Fruit fly (Drosophila melanogaster) whole organism, pupa: ENCODE results near the gene CG6142.

Experiments
- CG12605 ChIP-seq: fragments of 200-800 bp; sonication (Bioruptor generic); IDR thresholded peaks from 2 replicates; pipeline ENCODE4 v1.3.6; 2022; ENCODE audit warnings: missing biosample characterization, missing genetic modification characterization
- CG13204 ChIP-seq: fragments of 200-800 bp; sonication (Bioruptor generic); optimal IDR thresholded peaks from 2 replicates; lab custom pipeline; 2018; ENCODE audit warnings: missing biosample characterization, mild to moderate bottlenecking, missing genetic modification characterization, moderate library complexity
- CG15710 ChIP-seq: fragments of 200-800 bp; sonication (Bioruptor generic); optimal IDR thresholded peaks from 2 replicates; lab custom pipeline; 2018; ENCODE audit warnings: missing biosample characterization, mild to moderate bottlenecking, missing genetic modification characterization, moderate library complexity
- CG17806 ChIP-seq: fragments of 200-800 bp; sonication (Bioruptor generic); optimal IDR thresholded peaks from 2 replicates; lab custom pipeline; 2018; ENCODE audit warnings: missing biosample characterization, mild to moderate bottlenecking, missing genetic modification characterization, moderate library complexity
- CG8159 ChIP-seq: fragments of 200-800 bp; sonication (Bioruptor generic); optimal IDR thresholded peaks from 3 replicates; lab custom pipeline; 2018; ENCODE audit warnings: missing biosample characterization, mild to moderate bottlenecking, missing genetic modification characterization, moderate library complexity
- Ets98B ChIP-seq: fragments of 200-800 bp; sonication (Bioruptor generic); IDR thresholded peaks from 2 replicates; pipeline ENCODE4 v1.3.6; 2022; ENCODE audit warnings: missing biosample characterization, missing genetic modification characterization

dm6 chr3R:26125838-26126709 lies 6.9 kb upstream of the CG6142 start, which contains the start of gene CG14556:
- TF ChIP-seq CG15710 (no peak), CG13204 (GFP tag; lab: Kevin White, UChicago) (no peak), Ets98B (GFP tag; lab: Robert Waterston, UW) (no peak), CG17806 (tag; lab: Kevin White, UChicago) (no peak), CG8159 (tag; lab: Kevin White, UChicago) (no peak), CG12605 (no peak)
